Worm (Caenorhabditis elegans) whole organism, L4/young adult: ENCODE results near the gene acs-6.

Source experiments
- dao-5 ChIP-seq: sonication (generic microtip); optimal IDR thresholded peaks from 2 replicates; lab custom pipeline; 2016; ENCODE audit warnings: missing genotype, missing genetic modification characterization, moderate library complexity, missing compliant biosample characterization
- him-1 ChIP-seq: sonication (generic microtip); optimal IDR thresholded peaks from 2 replicates; lab custom pipeline; 2016; ENCODE audit warnings: missing genotype, missing genetic modification reagents, missing genetic modification characterization, missing compliant biosample characterization

ce11 chrII:7073537-7073913 lies 11.7 kb downstream of the acs-6 start, which contains the start of gene kat-1:
- no peak for TF ChIP-seq dao-5 (tag; lab: Kevin White, UChicago)
- no peak for TF ChIP-seq him-1 (tag; lab: Kevin White, UChicago)
